In genomic region chrIII:8020823-8021332, ce11 we compare ENCODE assay signal across 5 worm cellular contexts.
TF ChIP-seq lines count a peak whose summit lies in the region.

Gene lin-36 (minus strand): TSS chrIII:8020873.

TF ChIP-seq in whole organism, L1 larva, 84 proteins besides CTCF, POLR2A, EP300 and RAD21 (continues in another document):
- TF ChIP-seq unc-86 (tag; optimal IDR thresholded peaks at IDR 0.05; lab: Kevin White, UChicago), result peak; percentile 84
- TF ChIP-seq nhr-85 (tag; lab: Kevin White, UChicago), result peak; percentile 92
- TF ChIP-seq fkh-4 (tag; optimal IDR thresholded peaks at IDR 0.05; lab: Kevin White, UChicago; ENCODE audit: borderline replicate concordance), result no peak
- peak; percentile 74 for TF ChIP-seq isw-1 (GFP tag; IDR thresholded peaks at IDR 0.05; lab: Robert Waterston, UW)
- no peak for TF ChIP-seq fkh-10 (GFP tag; optimal IDR thresholded peaks at IDR 0.05; lab: Kevin White, UChicago)
- TF ChIP-seq aha-1 (tag; optimal IDR thresholded peaks at IDR 0.05; lab: Kevin White, UChicago), result no peak
- peak; percentile 79 for TF ChIP-seq xbp-1 (tag; optimal IDR thresholded peaks at IDR 0.05; lab: Kevin White, UChicago)
- TF ChIP-seq sptf-1 (tag; optimal IDR thresholded peaks at IDR 0.05; lab: Kevin White, UChicago), result no peak
- no peak for TF ChIP-seq ceh-90 (tag; optimal IDR thresholded peaks at IDR 0.05; lab: Kevin White, UChicago)
- TF ChIP-seq pqm-1 (tag; optimal IDR thresholded peaks at IDR 0.05; lab: Kevin White, UChicago), result no peak
- TF ChIP-seq ceh-8 (GFP tag; optimal IDR thresholded peaks at IDR 0.05; lab: Kevin White, UChicago), result no peak
- peak; percentile 44 for TF ChIP-seq egl-13 (tag; optimal IDR thresholded peaks at IDR 0.05; lab: Kevin White, UChicago)
- TF ChIP-seq rnt-1 (tag; optimal IDR thresholded peaks at IDR 0.05; lab: Kevin White, UChicago), result peak; percentile 89
- TF ChIP-seq irx-1 (tag; optimal IDR thresholded peaks at IDR 0.05; lab: Kevin White, UChicago), result peak; percentile 69
- TF ChIP-seq mep-1 (tag; optimal IDR thresholded peaks at IDR 0.05; lab: Kevin White, UChicago), result peak; percentile 94
- TF ChIP-seq tlp-1 (tag; optimal IDR thresholded peaks at IDR 0.05; lab: Kevin White, UChicago), result no peak
- peak; percentile 9 for TF ChIP-seq pax-3 (tag; optimal IDR thresholded peaks at IDR 0.05; lab: Kevin White, UChicago)
- TF ChIP-seq nhr-11 (tag; optimal IDR thresholded peaks at IDR 0.05; lab: Kevin White, UChicago), result no peak
- TF ChIP-seq fos-1 (tag; optimal IDR thresholded peaks at IDR 0.05; lab: Kevin White, UChicago), result peak; percentile 71

TF ChIP-seq in whole organism, L3 larva, 47 proteins besides CTCF, POLR2A, EP300 and RAD21 (continues in another document):
- TF ChIP-seq nhr-76 (tag; optimal IDR thresholded peaks at IDR 0.05; lab: Kevin White, UChicago), result no peak
- TF ChIP-seq skn-1 (tag; optimal IDR thresholded peaks at IDR 0.05; lab: Kevin White, UChicago), result peak; percentile 34
- TF ChIP-seq snpc-4 (tag; optimal IDR thresholded peaks at IDR 0.05; lab: Kevin White, UChicago), result peak; percentile 64
- no peak for TF ChIP-seq nhr-67 (tag; optimal IDR thresholded peaks at IDR 0.05; lab: Kevin White, UChicago)
- peak; percentile 86 for TF ChIP-seq hmg-11 (tag; optimal IDR thresholded peaks at IDR 0.05; lab: Kevin White, UChicago)
- peak; percentile 74 for TF ChIP-seq sea-2 (GFP tag; optimal IDR thresholded peaks at IDR 0.05; lab: Kevin White, UChicago)
- no peak for TF ChIP-seq fkh-2 (tag; optimal IDR thresholded peaks at IDR 0.05; lab: Kevin White, UChicago)
- no peak for TF ChIP-seq ama-1 (optimal IDR thresholded peaks at IDR 0.05; lab: Kevin White, UChicago)
- no peak for TF ChIP-seq zag-1 (tag; optimal IDR thresholded peaks at IDR 0.05; lab: Kevin White, UChicago)
- TF ChIP-seq R02D3.7 (tag; optimal IDR thresholded peaks at IDR 0.05; lab: Kevin White, UChicago), result peak; percentile 63
- TF ChIP-seq ceh-16 (tag; optimal IDR thresholded peaks at IDR 0.05; lab: Kevin White, UChicago), result no peak
- TF ChIP-seq daf-12 (tag; optimal IDR thresholded peaks at IDR 0.05; lab: Kevin White, UChicago), result no peak
- no peak for TF ChIP-seq ztf-4 (tag; optimal IDR thresholded peaks at IDR 0.05; lab: Kevin White, UChicago)
- no peak for TF ChIP-seq ceh-9 (tag; optimal IDR thresholded peaks at IDR 0.05; lab: Kevin White, UChicago)
- TF ChIP-seq nhr-237 (tag; optimal IDR thresholded peaks at IDR 0.05; lab: Kevin White, UChicago), result no peak
- peak; percentile 90 for TF ChIP-seq nhr-25 (tag; optimal IDR thresholded peaks at IDR 0.05; lab: Kevin White, UChicago)
- TF ChIP-seq lin-39 (tag; optimal IDR thresholded peaks at IDR 0.05; lab: Kevin White, UChicago), result peak; percentile 82
- no peak for TF ChIP-seq unc-62 (GFP tag; optimal IDR thresholded peaks at IDR 0.05; lab: Kevin White, UChicago)
- TF ChIP-seq aly-2 (tag; optimal IDR thresholded peaks at IDR 0.05; lab: Kevin White, UChicago), result no peak
- TF ChIP-seq mml-1 (tag; optimal IDR thresholded peaks at IDR 0.05; lab: Kevin White, UChicago), result no peak

TF ChIP-seq in whole organism, early embryonic, 17 proteins besides CTCF, POLR2A, EP300 and RAD21:
- TF ChIP-seq tbx-37 (GFP tag; conservative IDR thresholded peaks at IDR 0.05; lab: Robert Waterston, UW) (no peak), hmg-4 (GFP tag; optimal IDR thresholded peaks at IDR 0.05; lab: Kevin White, UChicago) (peak; percentile 26), hnd-1 (tag; optimal IDR thresholded peaks at IDR 0.05; lab: Kevin White, UChicago) (no peak), ceh-36 (tag; optimal IDR thresholded peaks at IDR 0.05; lab: Kevin White, UChicago) (no peak), sea-1 (GFP tag; conservative IDR thresholded peaks at IDR 0.05; lab: Robert Waterston, UW) (0 out of 2 replicates have a peak, but pooled peaks have one; percentile 11), ceh-13 (GFP tag; optimal IDR thresholded peaks at IDR 0.05; lab: Kevin White, UChicago) (no peak), pes-1 (GFP tag; IDR thresholded peaks at IDR 0.05; lab: Robert Waterston, UW) (peak; percentile 57; the same call in 1 of the 2 replicates), flt-1 (GFP tag; IDR thresholded peaks at IDR 0.05; lab: Robert Waterston, UW) (no peak), ets-7 (tag; optimal IDR thresholded peaks at IDR 0.05; lab: Kevin White, UChicago) (no peak), hmbx-1 (tag; optimal IDR thresholded peaks at IDR 0.05; lab: Kevin White, UChicago) (no peak), ama-1 (optimal IDR thresholded peaks at IDR 0.05; lab: Kevin White, UChicago) (no peak), tbx-11 (GFP tag; IDR thresholded peaks at IDR 0.05; lab: Robert Waterston, UW) (no peak), scrt-1 (GFP tag; IDR thresholded peaks at IDR 0.05; lab: Robert Waterston, UW) (no peak), aly-1 (tag; optimal IDR thresholded peaks at IDR 0.05; lab: Kevin White, UChicago) (no peak), tra-4 (tag; optimal IDR thresholded peaks at IDR 0.05; lab: Kevin White, UChicago) (no peak), F13C5.2 (tag; optimal IDR thresholded peaks at IDR 0.05; lab: Kevin White, UChicago) (peak; percentile 78), B0310.2 (tag; optimal IDR thresholded peaks at IDR 0.05; lab: Kevin White, UChicago) (no peak)

TF ChIP-seq in whole organism, midembryonic, 9 proteins besides CTCF, POLR2A, EP300 and RAD21:
- TF ChIP-seq tab-1 (GFP tag; IDR thresholded peaks at IDR 0.05; lab: Robert Waterston, UW) (no peak), T22C8.4 (GFP tag; IDR thresholded peaks at IDR 0.05; lab: Robert Waterston, UW) (peak; percentile 90), med-1 (GFP tag; optimal IDR thresholded peaks at IDR 0.05; lab: Kevin White, UChicago; ENCODE audit: insufficient read depth) (no peak), ztf-23 (GFP tag; IDR thresholded peaks at IDR 0.05; lab: Robert Waterston, UW) (peak; percentile 53; the same call in 1 of the 2 replicates), klf-2 (GFP tag; conservative IDR thresholded peaks at IDR 0.05; lab: Robert Waterston, UW) (no peak), ztf-29 (GFP tag; IDR thresholded peaks at IDR 0.05; lab: Robert Waterston, UW) (no peak), cog-1 (tag; optimal IDR thresholded peaks at IDR 0.05; lab: Kevin White, UChicago) (peak; percentile 84), ref-1 (GFP tag; conservative IDR thresholded peaks at IDR 0.05; lab: Robert Waterston, UW) (no peak), flt-1 (GFP tag; IDR thresholded peaks at IDR 0.05; lab: Robert Waterston, UW) (peak; percentile 48; the same call in 1 of the 2 replicates)
TF ChIP-seq in whole organism, midembryonic: peak in this region for 4.

TF ChIP-seq in whole organism, young adult, 124 proteins besides CTCF, POLR2A, EP300 and RAD21 (continues in another document):
- peak; percentile 74 for TF ChIP-seq lin-54 (GFP tag; optimal IDR thresholded peaks at IDR 0.05; lab: Kevin White, UChicago)
- TF ChIP-seq snpc-1.3 (tag; optimal IDR thresholded peaks at IDR 0.05; lab: Kevin White, UChicago; ENCODE audit: insufficient read depth), result no peak
- TF ChIP-seq F52B5.7 (tag; optimal IDR thresholded peaks at IDR 0.05; lab: Kevin White, UChicago), result no peak
- no peak for TF ChIP-seq nfya-2 (GFP tag; IDR thresholded peaks at IDR 0.05; lab: Robert Waterston, UW)
- TF ChIP-seq let-607 (tag; optimal IDR thresholded peaks at IDR 0.05; lab: Kevin White, UChicago), result peak; percentile 59 to 63
- no peak for TF ChIP-seq zfh-2 (GFP tag; conservative IDR thresholded peaks at IDR 0.05; lab: Robert Waterston, UW)
- TF ChIP-seq ztf-18 (tag; optimal IDR thresholded peaks at IDR 0.05; lab: Kevin White, UChicago), result peak; percentile 71
- no peak for TF ChIP-seq ztf-25 (GFP tag; IDR thresholded peaks at IDR 0.05; lab: Robert Waterston, UW)
- no peak for TF ChIP-seq rpc-1 (optimal IDR thresholded peaks at IDR 0.05; lab: Kevin White, UChicago)
- TF ChIP-seq rpc-1 (tag; optimal IDR thresholded peaks at IDR 0.05; lab: Kevin White, UChicago), result no peak
- no peak for TF ChIP-seq hrde-1 (tag; optimal IDR thresholded peaks at IDR 0.05; lab: Kevin White, UChicago; ENCODE audit: borderline replicate concordance)
- TF ChIP-seq C17E4.6 (GFP tag; IDR thresholded peaks at IDR 0.05; lab: Robert Waterston, UW), result 0 out of 2 replicates have a peak, but pooled peaks have one; percentile 8
- peak; percentile 73 for TF ChIP-seq ceh-27 (GFP tag; optimal IDR thresholded peaks at IDR 0.05; lab: Kevin White, UChicago)
- peak; percentile 68 for TF ChIP-seq mcd-1 (GFP tag; IDR thresholded peaks at IDR 0.05; lab: Robert Waterston, UW)
- TF ChIP-seq dpl-1 (GFP tag; optimal IDR thresholded peaks at IDR 0.05; lab: Kevin White, UChicago), result peak; percentile 61
- no peak for TF ChIP-seq sea-2 (GFP tag; IDR thresholded peaks at IDR 0.05; lab: Robert Waterston, UW)
- TF ChIP-seq F23B12.7 (tag; optimal IDR thresholded peaks at IDR 0.05; lab: Kevin White, UChicago; ENCODE audit: insufficient read depth), result peak; percentile 68
- no peak for TF ChIP-seq F55B11.4 (tag; optimal IDR thresholded peaks at IDR 0.05; lab: Kevin White, UChicago; ENCODE audit: borderline replicate concordance, insufficient read depth)
- peak; percentile 14 for TF ChIP-seq efl-1 (GFP tag; optimal IDR thresholded peaks at IDR 0.05; lab: Kevin White, UChicago)
- no peak for TF ChIP-seq rec-8 (tag; optimal IDR thresholded peaks at IDR 0.05; lab: Kevin White, UChicago)
- TF ChIP-seq K12H6.12 (tag; optimal IDR thresholded peaks at IDR 0.05; lab: Kevin White, UChicago), result peak; percentile 25
- TF ChIP-seq snpc-4 (GFP tag; optimal IDR thresholded peaks at IDR 0.05; lab: Kevin White, UChicago), result peak; percentile 23
- TF ChIP-seq snpc-4 (tag; optimal IDR thresholded peaks at IDR 0.05; lab: Kevin White, UChicago), result peak in 2 of 4 experiments; percentile 23 to 63
- TF ChIP-seq athp-1 (tag; optimal IDR thresholded peaks at IDR 0.05; lab: Kevin White, UChicago), result no peak
- TF ChIP-seq nhr-90 (tag; optimal IDR thresholded peaks at IDR 0.05; lab: Kevin White, UChicago), result no peak
- peak; percentile 21 for TF ChIP-seq madf-10 (tag; optimal IDR thresholded peaks at IDR 0.05; lab: Kevin White, UChicago)
- peak; percentile 29 for TF ChIP-seq lsl-1 (GFP tag; optimal IDR thresholded peaks at IDR 0.05; lab: Kevin White, UChicago)
- TF ChIP-seq him-1 (tag; optimal IDR thresholded peaks at IDR 0.05; lab: Kevin White, UChicago), result peak; percentile 35
- TF ChIP-seq ets-4 (GFP tag; optimal IDR thresholded peaks at IDR 0.05; lab: Kevin White, UChicago), result no peak
- peak; percentile 59 for TF ChIP-seq F33H1.4 (GFP tag; IDR thresholded peaks at IDR 0.05; lab: Robert Waterston, UW)
- TF ChIP-seq ceh-91 (GFP tag; IDR thresholded peaks at IDR 0.05; lab: Robert Waterston, UW), result peak; percentile 28; the same call in 1 of the 2 replicates
- TF ChIP-seq repo-1 (tag; optimal IDR thresholded peaks at IDR 0.05; lab: Kevin White, UChicago), result no peak
- TF ChIP-seq tbx-9 (tag; optimal IDR thresholded peaks at IDR 0.05; lab: Kevin White, UChicago; ENCODE audit: borderline replicate concordance), result no peak
- no peak for TF ChIP-seq sptf-2 (GFP tag; optimal IDR thresholded peaks at IDR 0.05; lab: Kevin White, UChicago)
- peak; percentile 38; the same call in 1 of the 2 replicates for TF ChIP-seq madf-6 (GFP tag; IDR thresholded peaks at IDR 0.05; lab: Robert Waterston, UW)
- TF ChIP-seq Y53F4B.3 (GFP tag; IDR thresholded peaks at IDR 0.05; lab: Robert Waterston, UW), result no peak

Comparison
In these comparisons a context has a peak if more than half of its experiments do, and no peak if none do; other contexts are left out.
1. Of the 8 proteins assayed by ChIP-seq in both whole organism, young adult and whole organism, L1 larva: peak only in whole organism, young adult: none; only in whole organism, L1 larva: lin-35, nhr-90, unc-130 and unc-62; in both: dpl-1, efl-1 and snpc-4; in neither: 1.